Worm (Caenorhabditis elegans) whole organism, L1 larva: ENCODE data around the gene dnj-17.

ENCODE experiments used
- C16A3.4 ChIP-seq: fragments of 150-350 bp; optimal IDR thresholded peaks from 2 replicates; lab custom pipeline; 2014; ENCODE audit warnings: missing biosample characterization, missing genetic modification characterization
- aha-1 ChIP-seq: fragments of 150-350 bp; optimal IDR thresholded peaks from 2 replicates; lab custom pipeline; 2014; ENCODE audit warnings: missing biosample characterization, missing genetic modification characterization
- alr-1 ChIP-seq: fragments of 200-800 bp; sonication (Bioruptor generic); optimal IDR thresholded peaks from 2 replicates; lab custom pipeline; 2018; ENCODE audit warnings: borderline replicate concordance, mild to moderate bottlenecking, missing genetic modification characterization, missing compliant biosample characterization
- ama-1 ChIP-seq: fragments of 150-350 bp; optimal IDR thresholded peaks from 2 replicates; lab custom pipeline; 2014
- ceh-63 ChIP-seq: fragments of 200-800 bp; sonication (Bioruptor generic); optimal IDR thresholded peaks from 2 replicates; lab custom pipeline; 2018; ENCODE audit warnings: mild to moderate bottlenecking, missing genetic modification characterization, missing compliant biosample characterization
- ceh-8 ChIP-seq: fragments of 200-800 bp; sonication (Bioruptor generic); optimal IDR thresholded peaks from 2 replicates; lab custom pipeline; 2018; ENCODE audit warnings: mild to moderate bottlenecking, missing genetic modification characterization, moderate library complexity, missing compliant biosample characterization
- ceh-90 ChIP-seq: sonication (generic microtip); optimal IDR thresholded peaks from 2 replicates; lab custom pipeline; 2016; ENCODE audit warnings: missing genetic modification characterization, missing compliant biosample characterization
- efl-1 ChIP-seq, 4 experiments: fragments of 150-350 bp; optimal IDR thresholded peaks in 3 of 4; peaks in 1 of 4; 1 replicate in 1 of 4; 2 replicates in 3 of 4; lab custom pipeline; 2014; ENCODE audit warnings: missing biosample characterization in 2 of 4, missing genetic modification characterization in 2 of 4, missing genetic modification reagents in 2 of 4
- efl-3 ChIP-seq: fragments of 200-800 bp; sonication (Bioruptor generic); optimal IDR thresholded peaks from 2 replicates; lab custom pipeline; 2018; ENCODE audit warnings: mild to moderate bottlenecking, missing genetic modification characterization, missing compliant biosample characterization
- elt-2 ChIP-seq: sonication (generic microtip); optimal IDR thresholded peaks from 2 replicates; lab custom pipeline; 2016; ENCODE audit warnings: missing genetic modification characterization, mild to moderate bottlenecking, inconsistent platforms, missing compliant biosample characterization, missing genetic modification reagents
- elt-3 ChIP-seq, 6 experiments: fragments of 150-350 bp in 1 of 6; sonication (generic microtip); optimal IDR thresholded peaks; 2 replicates each; lab custom pipeline; 2017 to 2018; ENCODE audit warnings: missing biosample characterization in 6 of 6, missing genetic modification characterization in 6 of 6, inconsistent platforms in 1 of 6
- ets-5 ChIP-seq: fragments of 200-800 bp; sonication (Bioruptor generic); IDR thresholded peaks from 2 replicates; pipeline ENCODE4 v1.3.6; 2022; ENCODE audit warnings: missing genetic modification characterization, missing compliant biosample characterization
- fkh-10 ChIP-seq: sonication (generic microtip); optimal IDR thresholded peaks from 2 replicates; lab custom pipeline; 2017; ENCODE audit warnings: missing biosample characterization, missing genetic modification reagents, missing genetic modification characterization
- fos-1 ChIP-seq: fragments of 150-350 bp; optimal IDR thresholded peaks from 2 replicates; lab custom pipeline; 2014; ENCODE audit warnings: missing biosample characterization, missing genetic modification characterization
- hlh-4 ChIP-seq: sonication (generic microtip); optimal IDR thresholded peaks from 2 replicates; lab custom pipeline; 2016; ENCODE audit warnings: mild to moderate bottlenecking, missing genetic modification characterization, missing compliant biosample characterization
- hpl-2 ChIP-seq: fragments of 150-350 bp; optimal IDR thresholded peaks from 2 replicates; lab custom pipeline; 2014; ENCODE audit warnings: missing biosample characterization, missing genetic modification reagents, missing genetic modification characterization
- irx-1 ChIP-seq: sonication (generic microtip); optimal IDR thresholded peaks from 2 replicates; lab custom pipeline; 2016; ENCODE audit warnings: missing genetic modification characterization, missing compliant biosample characterization
- jun-1 ChIP-seq: fragments of 150-350 bp; optimal IDR thresholded peaks from 2 replicates; lab custom pipeline; 2014; ENCODE audit warnings: missing biosample characterization, missing genetic modification reagents, missing genetic modification characterization
- lin-15B ChIP-seq: fragments of 150-350 bp; sonication (generic microtip); optimal IDR thresholded peaks from 3 replicates; lab custom pipeline; 2014; ENCODE audit warnings: missing biosample characterization, missing genetic modification characterization
- lin-35 ChIP-seq, 2 experiments: fragments of 150-350 bp; optimal IDR thresholded peaks; 2 replicates each; lab custom pipeline; 2014; ENCODE audit warnings: missing biosample characterization in 2 of 2, missing genetic modification characterization in 2 of 2, missing genetic modification reagents in 2 of 2
- lir-3 ChIP-seq: sonication (generic microtip); optimal IDR thresholded peaks from 2 replicates; lab custom pipeline; 2016; ENCODE audit warnings: mild to moderate bottlenecking, missing genetic modification characterization, moderate library complexity, missing compliant biosample characterization; ENCODE audit not compliant: poor library complexity
- mab-9 ChIP-seq: fragments of 200-800 bp; sonication (Bioruptor generic); IDR thresholded peaks from 2 replicates; pipeline ENCODE4 v1.3.6; 2022; ENCODE audit warnings: missing genetic modification reagents, missing genetic modification characterization, missing compliant biosample characterization
- mef-2 ChIP-seq: fragments of 150-350 bp; optimal IDR thresholded peaks from 2 replicates; lab custom pipeline; 2014; ENCODE audit warnings: missing biosample characterization, missing genetic modification characterization
- mep-1 ChIP-seq: fragments of 150-350 bp; optimal IDR thresholded peaks from 2 replicates; lab custom pipeline; 2014; ENCODE audit warnings: missing biosample characterization, missing genetic modification characterization
- nhr-20 ChIP-seq: sonication (generic microtip); optimal IDR thresholded peaks from 2 replicates; lab custom pipeline; 2016; ENCODE audit warnings: mild to moderate bottlenecking, missing genetic modification characterization, missing compliant biosample characterization
- nhr-237 ChIP-seq: fragments of 150-350 bp; optimal IDR thresholded peaks from 2 replicates; lab custom pipeline; 2014; ENCODE audit warnings: missing biosample characterization, missing genetic modification characterization
- nhr-28 ChIP-seq: fragments of 150-350 bp; optimal IDR thresholded peaks from 2 replicates; lab custom pipeline; 2014; ENCODE audit warnings: missing biosample characterization, missing genetic modification characterization
- nhr-76 ChIP-seq: sonication (generic microtip); optimal IDR thresholded peaks from 2 replicates; lab custom pipeline; 2017; ENCODE audit warnings: missing biosample characterization, missing genetic modification characterization
- nhr-77 ChIP-seq: fragments of 150-350 bp; optimal IDR thresholded peaks from 2 replicates; lab custom pipeline; 2014; ENCODE audit warnings: missing biosample characterization, missing genetic modification characterization
- nhr-85 ChIP-seq: sonication (generic microtip); peaks from one replicate; lab custom pipeline; 2016; ENCODE audit warnings: missing genetic modification characterization, inconsistent platforms, missing compliant biosample characterization
- nhr-90 ChIP-seq: sonication (generic microtip); optimal IDR thresholded peaks from 2 replicates; lab custom pipeline; 2016; ENCODE audit warnings: mild to moderate bottlenecking, missing genetic modification characterization, missing compliant biosample characterization; ENCODE audit not compliant: poor library complexity
- pag-3 ChIP-seq: sonication (generic microtip); optimal IDR thresholded peaks from 2 replicates; lab custom pipeline; 2017; ENCODE audit warnings: missing genetic modification characterization, mild to moderate bottlenecking, missing compliant biosample characterization, antibody characterized with exemption, borderline replicate concordance; ENCODE audit not compliant: insufficient read depth
- tbx-2 ChIP-seq: sonication (generic microtip); optimal IDR thresholded peaks from 2 replicates; lab custom pipeline; 2016; ENCODE audit warnings: missing genetic modification characterization, missing compliant biosample characterization
- tlp-1 ChIP-seq: fragments of 150-350 bp; optimal IDR thresholded peaks from 2 replicates; lab custom pipeline; 2014; ENCODE audit warnings: missing biosample characterization, missing genetic modification characterization
- unc-130 ChIP-seq: fragments of 150-350 bp; optimal IDR thresholded peaks from 2 replicates; lab custom pipeline; 2017; ENCODE audit warnings: missing biosample characterization, missing genetic modification characterization, inconsistent platforms
- unc-62 ChIP-seq: fragments of 150-350 bp; optimal IDR thresholded peaks from 2 replicates; lab custom pipeline; 2014; ENCODE audit warnings: missing biosample characterization, missing genetic modification reagents, missing genetic modification characterization
- unc-86 ChIP-seq: sonication (generic microtip); optimal IDR thresholded peaks from 2 replicates; lab custom pipeline; 2016; ENCODE audit warnings: missing genetic modification characterization, missing compliant biosample characterization
- unc-98 ChIP-seq: fragments of 200-800 bp; sonication (Bioruptor generic); IDR thresholded peaks from 2 replicates; pipeline ENCODE4 v1.3.6; 2022; ENCODE audit warnings: missing genetic modification characterization, missing compliant biosample characterization
- zag-1 ChIP-seq: fragments of 150-350 bp; optimal IDR thresholded peaks from 2 replicates; lab custom pipeline; 2014; ENCODE audit warnings: missing biosample characterization, missing genetic modification characterization
- ztf-11 ChIP-seq, 2 experiments: sonication (generic microtip); optimal IDR thresholded peaks; 2 replicates each; lab custom pipeline; 2016 to 2017; ENCODE audit warnings: missing genetic modification characterization in 2 of 2, missing biosample characterization in 1 of 2, missing compliant biosample characterization in 1 of 2

The dnj-17 gene

DNA sequence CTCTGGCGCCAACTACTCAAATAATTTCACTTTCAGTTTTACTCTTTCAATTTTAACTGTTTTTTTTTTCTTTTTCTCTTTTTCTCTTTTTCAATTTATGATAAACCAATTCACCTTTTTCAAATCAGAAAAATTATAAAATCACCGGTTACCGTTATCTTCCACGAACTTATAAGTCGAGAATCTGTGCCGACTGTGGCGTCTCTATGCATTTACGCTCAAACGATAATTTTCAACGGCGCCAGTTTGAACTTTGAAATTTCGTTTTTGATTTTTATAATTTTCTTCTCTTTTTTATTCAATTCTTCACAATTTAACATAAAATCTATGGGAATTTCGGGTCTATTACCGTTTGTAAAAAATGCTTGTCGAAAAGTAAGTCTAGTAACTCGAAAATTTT is 30.3 kb upstream of the dnj-17 start, which contains the start of gene exo-1 (continued):
- no peak for TF ChIP-seq hpl-2 (GFP tag; lab: Kevin White, UChicago)
- TF ChIP-seq unc-98 (GFP tag; lab: Robert Waterston, UW) = no peak
- no peak for TF ChIP-seq unc-62 (GFP tag; lab: Kevin White, UChicago)
- TF ChIP-seq unc-130 (tag; lab: Kevin White, UChicago) = peak; percentile 77
- TF ChIP-seq elt-3 (tag; optimal IDR thresholded peaks at IDR 0.05; lab: Kevin White, UChicago) = peak in 3 of 6 experiments; percentile 40 to 89 (median 45)
- TF ChIP-seq nhr-20 = peak; percentile 43
- TF ChIP-seq fkh-10 (GFP tag; lab: Kevin White, UChicago) = no peak
- no peak for TF ChIP-seq ceh-90 (tag; lab: Kevin White, UChicago)
- TF ChIP-seq C16A3.4 (tag; lab: Kevin White, UChicago) = peak; percentile 95
- TF ChIP-seq mab-9 (GFP tag; lab: Robert Waterston, UW) = no peak
- peak in 1 of 2 experiments; percentile 35 for TF ChIP-seq ztf-11 (tag; optimal IDR thresholded peaks at IDR 0.05; lab: Kevin White, UChicago)
- no peak for TF ChIP-seq efl-3 (GFP tag; lab: Kevin White, UChicago)
- TF ChIP-seq hlh-4 (tag; lab: Kevin White, UChicago) = no peak
- TF ChIP-seq aha-1 (tag; lab: Kevin White, UChicago) = no peak
- peak; percentile 52 for TF ChIP-seq nhr-90 (tag; lab: Kevin White, UChicago)
- TF ChIP-seq nhr-76 (tag; lab: Kevin White, UChicago) = no peak
- TF ChIP-seq lin-15B (tag; lab: Kevin White, UChicago) = peak; percentile 53
- peak; percentile 50 for TF ChIP-seq lir-3
- TF ChIP-seq unc-86 (tag; lab: Kevin White, UChicago) = no peak
- no peak for TF ChIP-seq mef-2 (tag; lab: Kevin White, UChicago)
- TF ChIP-seq ets-5 (GFP tag; lab: Robert Waterston, UW) = no peak
- TF ChIP-seq nhr-237 (tag; lab: Kevin White, UChicago) = no peak
- TF ChIP-seq efl-1 (optimal IDR thresholded peaks at IDR 0.05; lab: Kevin White, UChicago) = peak; percentile 67 to 92
- peak; percentile 87 to 99 for TF ChIP-seq efl-1 (GFP tag; optimal IDR thresholded peaks at IDR 0.05 in 1 of 2; lab: Kevin White, UChicago)
- no peak for TF ChIP-seq pag-3 (tag; lab: Kevin White, UChicago)
- TF ChIP-seq ama-1 = no peak
- TF ChIP-seq tlp-1 (tag; lab: Kevin White, UChicago) = no peak
- TF ChIP-seq irx-1 = no peak
- no peak for TF ChIP-seq nhr-28 (tag; lab: Kevin White, UChicago)
- no peak for TF ChIP-seq alr-1 (tag; lab: Kevin White, UChicago)
- peak; percentile 10 for TF ChIP-seq mep-1 (tag; lab: Kevin White, UChicago)

DNA sequence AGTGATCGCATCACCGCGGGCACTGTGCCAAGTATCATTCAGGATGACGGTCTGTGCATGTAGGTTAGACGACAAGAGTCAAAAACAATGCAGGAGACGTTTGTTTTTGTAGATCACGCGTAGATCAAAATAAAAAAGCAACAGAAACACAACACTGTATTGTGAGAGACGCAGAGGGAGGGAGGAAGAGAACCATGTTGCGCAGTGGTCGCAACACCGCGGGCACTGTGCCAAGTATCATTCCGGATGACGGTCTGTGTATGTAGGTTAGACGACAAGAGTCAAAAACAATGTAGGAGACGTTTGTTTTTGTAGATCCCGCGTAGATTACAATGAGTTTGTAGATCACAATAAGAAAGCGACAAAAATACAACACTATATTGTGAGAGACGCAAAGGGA is 25.8 kb upstream of the dnj-17 start:
- TF ChIP-seq zag-1 (tag; lab: Kevin White, UChicago) = no peak
- no peak for TF ChIP-seq nhr-77 (tag; lab: Kevin White, UChicago)
- TF ChIP-seq nhr-85 (tag; lab: Kevin White, UChicago) = no peak
- TF ChIP-seq tbx-2 = no peak
- no peak for TF ChIP-seq ceh-63 (GFP tag; lab: Kevin White, UChicago)
- TF ChIP-seq elt-2 (tag; lab: Kevin White, UChicago) = no peak
- TF ChIP-seq fos-1 = no peak
- TF ChIP-seq efl-3 (GFP tag; lab: Kevin White, UChicago) = no peak
- TF ChIP-seq ceh-8 (GFP tag; lab: Kevin White, UChicago) = no peak

DNA sequence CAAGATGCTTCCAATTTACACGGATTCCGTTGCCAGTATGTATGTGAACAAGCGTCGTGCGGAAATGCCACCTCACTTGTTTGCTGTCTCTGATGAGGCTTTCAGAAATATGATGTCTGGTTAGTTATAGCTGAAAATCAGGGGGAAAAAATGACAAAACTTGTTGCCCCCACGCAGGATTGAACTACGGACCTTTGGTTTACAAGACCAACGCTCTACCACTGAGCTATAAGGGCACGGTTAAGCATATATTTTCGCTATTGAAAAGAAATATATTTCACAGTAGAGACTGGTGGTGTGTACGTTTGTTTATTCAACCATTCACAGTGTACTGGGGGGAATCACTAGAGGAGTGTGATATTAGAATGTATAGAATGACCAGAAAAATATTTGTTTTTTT is 18.1 kb upstream of the dnj-17 start:
- TF ChIP-seq lin-35 (GFP tag; optimal IDR thresholded peaks at IDR 0.05; lab: Kevin White, UChicago) (peak in 1 of 2 experiments; percentile 10), nhr-28 (tag; lab: Kevin White, UChicago) (no peak), jun-1 (tag; lab: Kevin White, UChicago) (no peak)
